Worm (Caenorhabditis elegans) whole organism, young adult: ENCODE data around the gene sgo-1.

Experiments
- B0336.3 ChIP-seq: fragments of 200-800 bp; sonication (Bioruptor generic); IDR thresholded peaks from 2 replicates; pipeline ENCODE4 v1.3.6; 2022; ENCODE audit warnings: missing genetic modification characterization, missing compliant biosample characterization
- F49E8.2 ChIP-seq: sonication (generic microtip); optimal IDR thresholded peaks from 3 replicates; lab custom pipeline; 2017; ENCODE audit warnings: missing genetic modification characterization, mild to moderate bottlenecking, missing compliant biosample characterization, antibody characterized with exemption, moderate library complexity; ENCODE audit not compliant: insufficient read depth
- Y53G8AR.9 ChIP-seq: fragments of 200-800 bp; sonication (Bioruptor generic); conservative IDR thresholded peaks from 2 replicates; pipeline ENCODE4 v1.3.6; 2022; ENCODE audit warnings: missing genetic modification reagents, missing genetic modification characterization, missing compliant biosample characterization
- ZK185.1 ChIP-seq: sonication (generic microtip); optimal IDR thresholded peaks from 2 replicates; lab custom pipeline; 2016; ENCODE audit warnings: mild to moderate bottlenecking, missing genetic modification characterization, missing compliant biosample characterization; ENCODE audit not compliant: poor library complexity, severe bottlenecking
- atf-7 ChIP-seq: sonication (generic microtip); optimal IDR thresholded peaks from 2 replicates; lab custom pipeline; 2017; ENCODE audit warnings: mild to moderate bottlenecking, missing genetic modification characterization, missing compliant biosample characterization
- athp-1 ChIP-seq: sonication (generic microtip); optimal IDR thresholded peaks from 2 replicates; lab custom pipeline; 2017; ENCODE audit warnings: mild to moderate bottlenecking, missing genetic modification characterization, missing compliant biosample characterization
- attf-6 ChIP-seq: fragments of 200-800 bp; sonication (Bioruptor generic); IDR thresholded peaks from 2 replicates; pipeline ENCODE4 v1.3.6; 2022; ENCODE audit warnings: missing genetic modification reagents, missing genetic modification characterization, missing compliant biosample characterization
- bed-1 ChIP-seq: fragments of 200-800 bp; sonication (Bioruptor generic); IDR thresholded peaks from 2 replicates; pipeline ENCODE4 v1.3.6; 2022; ENCODE audit warnings: missing genetic modification reagents, missing genetic modification characterization, missing compliant biosample characterization
- bed-2 ChIP-seq: fragments of 200-800 bp; sonication (Bioruptor generic); IDR thresholded peaks from 2 replicates; pipeline ENCODE4 v1.3.6; 2022; ENCODE audit warnings: missing genetic modification reagents, missing genetic modification characterization, missing compliant biosample characterization
- cebp-1 ChIP-seq, 2 experiments: fragments of 200-800 bp in 1 of 2; sonication (Bioruptor generic) in 1 of 2; sonication (generic microtip) in 1 of 2; IDR thresholded peaks in 1 of 2; optimal IDR thresholded peaks in 1 of 2; 2 replicates each; pipeline versions ENCODE4 v1.3.6 to Lab custom; 2017 to 2022; ENCODE audit warnings: missing compliant biosample characterization in 2 of 2, missing genetic modification characterization in 2 of 2, mild to moderate bottlenecking in 1 of 2, missing genetic modification reagents in 1 of 2, moderate library complexity in 1 of 2
- ceh-100 ChIP-seq: fragments of 200-800 bp; sonication (Bioruptor generic); IDR thresholded peaks from 2 replicates; pipeline ENCODE4 v1.3.6; 2022; ENCODE audit warnings: missing genetic modification reagents, missing genetic modification characterization, missing compliant biosample characterization
- ceh-27 ChIP-seq: fragments of 200-800 bp; sonication (Bioruptor generic); optimal IDR thresholded peaks from 2 replicates; lab custom pipeline; 2018; ENCODE audit warnings: mild to moderate bottlenecking, missing genetic modification characterization, moderate library complexity, missing compliant biosample characterization
- die-1 ChIP-seq: sonication (generic microtip); optimal IDR thresholded peaks from 2 replicates; lab custom pipeline; 2016; ENCODE audit warnings: missing genotype, mild to moderate bottlenecking, missing genetic modification characterization, missing compliant biosample characterization
- dox-1 ChIP-seq: fragments of 200-800 bp; sonication (Bioruptor generic); IDR thresholded peaks from 2 replicates; pipeline ENCODE4 v1.3.6; 2022; ENCODE audit warnings: missing genetic modification reagents, missing genetic modification characterization, missing compliant biosample characterization
- egrh-3 ChIP-seq: fragments of 200-800 bp; sonication (Bioruptor generic); IDR thresholded peaks from 2 replicates; pipeline ENCODE4 v1.3.6; 2022; ENCODE audit warnings: missing genetic modification reagents, missing genetic modification characterization, missing compliant biosample characterization
- ekl-4 ChIP-seq: fragments of 200-800 bp; sonication (Bioruptor generic); IDR thresholded peaks from 2 replicates; pipeline ENCODE4 v1.3.6; 2022; ENCODE audit warnings: missing genetic modification reagents, missing genetic modification characterization, missing compliant biosample characterization
- hmg-1.2 ChIP-seq: fragments of 200-800 bp; sonication (Bioruptor generic); IDR thresholded peaks from 2 replicates; pipeline ENCODE4 v1.3.6; 2022; ENCODE audit warnings: missing genetic modification reagents, missing genetic modification characterization, missing compliant biosample characterization
- hrde-1 ChIP-seq: sonication (generic microtip); optimal IDR thresholded peaks from 2 replicates; lab custom pipeline; 2016; ENCODE audit warnings: missing genetic modification characterization, mild to moderate bottlenecking, missing compliant biosample characterization, moderate library complexity, missing genotype, missing genetic modification reagents, borderline replicate concordance
- hsf-1 ChIP-seq: fragments of 200-800 bp; sonication (Bioruptor generic); IDR thresholded peaks from 2 replicates; pipeline ENCODE4 v1.3.6; 2022; ENCODE audit warnings: missing genetic modification reagents, missing genetic modification characterization, missing compliant biosample characterization
- lin-26 ChIP-seq: fragments of 200-800 bp; sonication (Bioruptor generic); IDR thresholded peaks from 2 replicates; pipeline ENCODE4 v1.3.6; 2022; ENCODE audit warnings: missing genetic modification reagents, missing genetic modification characterization, missing compliant biosample characterization
- lin-35 ChIP-seq, 3 experiments: fragments of 150-350 bp in 2 of 3; sonication (generic microtip) in 1 of 3; optimal IDR thresholded peaks; 2 replicates each; lab custom pipeline; 2014 to 2018; ENCODE audit warnings: missing biosample characterization in 3 of 3, missing genetic modification characterization in 3 of 3, missing genetic modification reagents in 3 of 3
- lir-1 ChIP-seq: fragments of 200-800 bp; sonication (Bioruptor generic); conservative IDR thresholded peaks from 2 replicates; pipeline ENCODE4 v1.3.6; 2022; ENCODE audit warnings: missing genetic modification reagents, missing genetic modification characterization, missing compliant biosample characterization
- lsl-1 ChIP-seq: fragments of 200-800 bp; sonication (Bioruptor generic); optimal IDR thresholded peaks from 2 replicates; lab custom pipeline; 2018; ENCODE audit warnings: mild to moderate bottlenecking, missing genetic modification characterization, moderate library complexity, missing compliant biosample characterization
- madf-3 ChIP-seq: fragments of 200-800 bp; sonication (Bioruptor generic); IDR thresholded peaks from 2 replicates; pipeline ENCODE4 v1.3.6; 2022; ENCODE audit warnings: missing genetic modification reagents, missing genetic modification characterization, missing compliant biosample characterization
- madf-6 ChIP-seq: fragments of 200-800 bp; sonication (Bioruptor generic); IDR thresholded peaks from 2 replicates; pipeline ENCODE4 v1.3.6; 2022; ENCODE audit warnings: missing genetic modification reagents, missing genetic modification characterization, missing compliant biosample characterization
- madf-8 ChIP-seq: fragments of 200-800 bp; sonication (Bioruptor generic); conservative IDR thresholded peaks from 2 replicates; pipeline ENCODE4 v1.3.6; 2022; ENCODE audit warnings: missing genetic modification reagents, missing genetic modification characterization, missing compliant biosample characterization
- mcd-1 ChIP-seq: fragments of 200-800 bp; sonication (Bioruptor generic); IDR thresholded peaks from 2 replicates; pipeline ENCODE4 v1.3.6; 2022; ENCODE audit warnings: missing genetic modification reagents, missing genetic modification characterization, missing compliant biosample characterization
- mel-28 ChIP-seq: sonication (generic microtip); optimal IDR thresholded peaks from 2 replicates; lab custom pipeline; 2016; ENCODE audit warnings: borderline replicate concordance, mild to moderate bottlenecking, missing genetic modification characterization, missing compliant biosample characterization
- nhr-179 ChIP-seq: sonication (generic microtip); optimal IDR thresholded peaks from 2 replicates; lab custom pipeline; 2016; ENCODE audit warnings: mild to moderate bottlenecking, missing genetic modification characterization, missing compliant biosample characterization
- nhr-80 ChIP-seq: sonication (generic microtip); optimal IDR thresholded peaks from 2 replicates; lab custom pipeline; 2016; ENCODE audit warnings: missing genetic modification characterization, missing compliant biosample characterization
- pbrm-1 ChIP-seq: fragments of 200-800 bp; sonication (Bioruptor generic); IDR thresholded peaks from 2 replicates; pipeline ENCODE4 v1.3.6; 2022; ENCODE audit warnings: missing genetic modification reagents, missing genetic modification characterization, missing compliant biosample characterization
- repo-1 ChIP-seq: sonication (generic microtip); optimal IDR thresholded peaks from 2 replicates; lab custom pipeline; 2017; ENCODE audit warnings: mild to moderate bottlenecking, missing genetic modification characterization, missing compliant biosample characterization
- snpc-1.3 ChIP-seq: sonication (generic microtip); optimal IDR thresholded peaks from 2 replicates; lab custom pipeline; 2017; ENCODE audit warnings: missing genetic modification characterization, mild to moderate bottlenecking, missing compliant biosample characterization, antibody characterized with exemption, moderate library complexity, missing genotype, missing genetic modification reagents; ENCODE audit not compliant: insufficient read depth
- snpc-4 ChIP-seq, 5 experiments: fragments of 150-350 bp in 1 of 5; sonication (generic microtip) in 4 of 5; optimal IDR thresholded peaks; 2 replicates each; lab custom pipeline; 2014 to 2018; ENCODE audit warnings: missing genetic modification characterization in 5 of 5, missing biosample characterization in 3 of 5, antibody characterized with exemption in 2 of 5, mild to moderate bottlenecking in 2 of 5, missing compliant biosample characterization in 2 of 5, missing genotype in 2 of 5, moderate library complexity in 2 of 5, missing genetic modification reagents in 1 of 5
- sptf-2 ChIP-seq: fragments of 200-800 bp; sonication (Bioruptor generic); optimal IDR thresholded peaks from 2 replicates; lab custom pipeline; 2018; ENCODE audit warnings: mild to moderate bottlenecking, missing genetic modification characterization, missing compliant biosample characterization
- tbp1 ChIP-seq: fragments of 200-800 bp; sonication (Bioruptor generic); optimal IDR thresholded peaks from 2 replicates; lab custom pipeline; 2018; ENCODE audit warnings: mild to moderate bottlenecking, missing genetic modification characterization, missing compliant biosample characterization
- tlf-1 ChIP-seq: fragments of 200-800 bp; sonication (Bioruptor generic); optimal IDR thresholded peaks from 2 replicates; lab custom pipeline; 2018; ENCODE audit warnings: mild to moderate bottlenecking, missing genetic modification characterization, missing compliant biosample characterization
- zim-3 ChIP-seq: sonication (generic microtip); optimal IDR thresholded peaks from 2 replicates; lab custom pipeline; 2017; ENCODE audit warnings: mild to moderate bottlenecking, missing genetic modification characterization, moderate library complexity, missing compliant biosample characterization
- ztf-6 ChIP-seq: fragments of 200-800 bp; sonication (Bioruptor generic); IDR thresholded peaks from 2 replicates; pipeline ENCODE4 v1.3.6; 2022; ENCODE audit warnings: missing genetic modification reagents, missing genetic modification characterization, missing compliant biosample characterization

The sgo-1 gene

DNA sequence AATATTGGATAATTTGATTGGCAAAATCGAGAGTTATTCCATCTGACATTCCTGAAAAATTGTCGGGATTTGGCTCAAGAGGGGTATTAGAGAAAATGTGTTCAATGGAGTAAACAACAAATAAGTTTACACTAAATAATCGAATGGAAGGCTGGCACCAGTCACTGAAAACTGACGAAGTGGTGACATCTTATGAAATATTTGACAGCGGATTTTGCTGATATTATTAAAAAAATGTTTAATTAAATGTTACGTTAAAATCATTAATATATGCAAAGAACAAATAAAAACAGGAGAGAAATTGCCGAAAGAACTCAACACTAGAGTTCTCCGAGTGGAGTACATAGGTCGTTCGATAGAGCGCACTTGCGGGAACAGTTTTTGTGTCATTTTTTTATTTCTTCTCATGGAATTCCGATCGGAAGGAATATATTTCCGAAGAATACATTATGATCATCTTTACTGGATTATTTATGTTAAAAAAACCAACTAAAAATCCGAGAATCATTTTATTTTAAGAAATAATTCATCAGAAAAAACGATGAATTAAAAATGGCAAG is 10.7 kb downstream of the sgo-1 start, which contains the start of gene tag-322 (continued):
- TF ChIP-seq lin-35 (GFP tag; optimal IDR thresholded peaks at IDR 0.05; lab: Kevin White, UChicago) (peak in 1 of 3 experiments; percentile 62), hmg-1.2 (GFP tag; lab: Robert Waterston, UW) (0 out of 2 replicates have a peak, but pooled peaks have one; percentile 6), F49E8.2 (tag; lab: Kevin White, UChicago) (peak; percentile 39), cebp-1 (GFP tag; IDR thresholded peaks at IDR 0.05; lab: Robert Waterston, UW) (no peak), cebp-1 (tag; optimal IDR thresholded peaks at IDR 0.05; lab: Kevin White, UChicago) (peak; percentile 41), mel-28 (tag; lab: Kevin White, UChicago) (no peak), die-1 (no peak), sptf-2 (GFP tag; lab: Kevin White, UChicago) (no peak), snpc-1.3 (tag; lab: Kevin White, UChicago) (peak; percentile 58), ceh-100 (GFP tag; lab: Robert Waterston, UW) (0 out of 2 replicates have a peak, but pooled peaks have one; percentile 24), pbrm-1 (GFP tag; lab: Robert Waterston, UW) (0 out of 2 replicates have a peak, but pooled peaks have one; percentile 30), lir-1 (GFP tag; lab: Robert Waterston, UW) (no peak), lin-26 (GFP tag; lab: Robert Waterston, UW) (no peak), dox-1 (GFP tag; lab: Robert Waterston, UW) (0 out of 2 replicates have a peak, but pooled peaks have one; percentile 26), nhr-179 (tag; lab: Kevin White, UChicago) (no peak), madf-8 (GFP tag; lab: Robert Waterston, UW) (no peak), snpc-4 (GFP tag; optimal IDR thresholded peaks at IDR 0.05; lab: Kevin White, UChicago) (no peak), snpc-4 (tag; optimal IDR thresholded peaks at IDR 0.05; lab: Kevin White, UChicago) (peak in 2 of 4 experiments; percentile 19 to 42), lsl-1 (GFP tag; lab: Kevin White, UChicago) (peak; percentile 19), ekl-4 (GFP tag; lab: Robert Waterston, UW) (peak; percentile 50; the same call in 1 of the 2 replicates), ceh-27 (peak; percentile 1), atf-7 (tag; lab: Kevin White, UChicago) (no peak), bed-2 (no peak)

ce11 chrIV:7783801-7784411 is 12.4 kb downstream of the sgo-1 start, which contains the start of gene tag-321:
TSS of gene tag-321 (minus strand) at chrIV:7783851.
- TF ChIP-seq hsf-1 (GFP tag; lab: Robert Waterston, UW) (0 out of 2 replicates have a peak, but pooled peaks have one; percentile 44), Y53G8AR.9 (GFP tag; lab: Robert Waterston, UW) (no peak), nhr-80 (tag; lab: Kevin White, UChicago) (peak; percentile 63)

- TF ChIP-seq Y53G8AR.9 (GFP tag; lab: Robert Waterston, UW) (peak; percentile 87), repo-1 (tag; lab: Kevin White, UChicago) (peak; percentile 12), madf-3 (0 out of 2 replicates have a peak, but pooled peaks have one; percentile 40), pbrm-1 (GFP tag; lab: Robert Waterston, UW) (0 out of 2 replicates have a peak, but pooled peaks have one; percentile 35), tbp1 (peak; percentile 19), egrh-3 (GFP tag; lab: Robert Waterston, UW) (no peak), B0336.3 (GFP tag; lab: Robert Waterston, UW) (peak; percentile 72; the same call in 1 of the 2 replicates), ZK185.1 (tag; lab: Kevin White, UChicago) (peak; percentile 20), athp-1 (tag; lab: Kevin White, UChicago) (peak; percentile 73), zim-3 (tag; lab: Kevin White, UChicago) (no peak), mcd-1 (GFP tag; lab: Robert Waterston, UW) (peak; percentile 35; the same call in 1 of the 2 replicates), ztf-6 (GFP tag; lab: Robert Waterston, UW) (no peak), attf-6 (GFP tag; lab: Robert Waterston, UW) (no peak), madf-6 (GFP tag; lab: Robert Waterston, UW) (peak; percentile 16; the same call in 1 of the 2 replicates), tlf-1 (GFP tag; lab: Kevin White, UChicago) (peak; percentile 28), atf-7 (tag; lab: Kevin White, UChicago) (peak; percentile 16), hrde-1 (tag; lab: Kevin White, UChicago) (no peak), bed-1 (GFP tag; lab: Robert Waterston, UW) (no peak)
Observed at ce11 chrIV:7782292-7782691, 14.0 kb downstream of the sgo-1 start, which contains the start of gene sec-10. TSS of gene sec-10 (minus strand) at chrIV:7782499.
